Fruit fly (Drosophila melanogaster) S2 (cell line): ENCODE results near the gene Sdr.
A peak's percentile ranks its signal among the peaks of the same experiment; 100 is the strongest.

ENCODE experiments used
- CG8478 ChIP-seq: fragments of >200 bp; optimal IDR thresholded peaks from 2 replicates; lab custom pipeline; 2018
- CTCF ChIP-seq, 2 experiments: fragments of >200 bp; optimal IDR thresholded peaks; 2 replicates each; lab custom pipeline; 2018

dm6 chr3R:14893791-14894782, 24.3 kb upstream of the Sdr start, which contains the start of gene Dph2:
- no peak for TF ChIP-seq CG8478 (lab: Kevin White, UChicago)
- TF ChIP-seq CTCF (optimal IDR thresholded peaks at IDR 0.05; lab: Kevin White, UChicago): peak; percentile 5 to 50
